Worm (Caenorhabditis elegans): Measurements from ENCODE around the gene F56C3.3.

- TF ChIP-seq ama-1 (optimal IDR thresholded peaks at IDR 0.05) (no peak), dpl-1 (GFP tag; optimal IDR thresholded peaks at IDR 0.05) (no peak), zag-1 (tag; optimal IDR thresholded peaks at IDR 0.05) (no peak), ces-1 (GFP tag; optimal IDR thresholded peaks at IDR 0.05) (no peak), nhr-77 (tag; optimal IDR thresholded peaks at IDR 0.05) (no peak), Y116A8C.19 (tag; optimal IDR thresholded peaks at IDR 0.05; ENCODE audit: borderline replicate concordance) (no peak), elt-3 (tag; optimal IDR thresholded peaks at IDR 0.05) (no peak), ztf-4 (tag; optimal IDR thresholded peaks at IDR 0.05) (no peak), egl-27 (tag; optimal IDR thresholded peaks at IDR 0.05) (no peak), ceh-88 (GFP tag; IDR thresholded peaks at IDR 0.05) (no peak), ztf-11 (tag; optimal IDR thresholded peaks at IDR 0.05) (no peak), nhr-11 (tag; optimal IDR thresholded peaks at IDR 0.05) (no peak)
Measured at ce11 chrX:1372464-1372863, 14.3 kb upstream of the F56C3.3 start.
